Fruit fly (Drosophila melanogaster) whole organism, prepupa: ENCODE measurements around the gene CG9106.

Experiments
- CG10669 ChIP-seq: fragments of 200-800 bp; sonication (Bioruptor generic); optimal IDR thresholded peaks from 3 replicates; lab custom pipeline; 2018; ENCODE audit warnings: missing biosample characterization, mild to moderate bottlenecking, missing genetic modification characterization, moderate library complexity
- CG1621 ChIP-seq: fragments of 200-800 bp; sonication (Bioruptor generic); optimal IDR thresholded peaks from 3 replicates; lab custom pipeline; 2018; ENCODE audit warnings: missing biosample characterization, mild to moderate bottlenecking, missing genetic modification characterization
- CG16779 ChIP-seq: fragments of 200-800 bp; sonication (Bioruptor generic); optimal IDR thresholded peaks from 3 replicates; lab custom pipeline; 2017; ENCODE audit warnings: missing biosample characterization, mild to moderate bottlenecking, missing genetic modification characterization
- CG34406 ChIP-seq: fragments of 200-800 bp; sonication (Bioruptor generic); optimal IDR thresholded peaks from 3 replicates; lab custom pipeline; 2016; ENCODE audit warnings: missing biosample characterization, missing genetic modification characterization
- CG4318 ChIP-seq: fragments of 200-800 bp; sonication (Bioruptor generic); optimal IDR thresholded peaks from 3 replicates; lab custom pipeline; 2017; ENCODE audit warnings: missing biosample characterization, mild to moderate bottlenecking, missing genetic modification characterization
- CG6276 ChIP-seq: fragments of 200-800 bp; sonication (Bioruptor generic); optimal IDR thresholded peaks from 2 replicates; lab custom pipeline; 2017; ENCODE audit warnings: missing biosample characterization, mild to moderate bottlenecking, missing genetic modification characterization
- CG6854 ChIP-seq: fragments of 200-800 bp; sonication (Bioruptor generic); optimal IDR thresholded peaks from 2 replicates; lab custom pipeline; 2017; ENCODE audit warnings: missing biosample characterization, mild to moderate bottlenecking, missing genetic modification characterization
- CG7368 ChIP-seq: fragments of 200-800 bp; sonication (Bioruptor generic); optimal IDR thresholded peaks from 3 replicates; lab custom pipeline; 2016; ENCODE audit warnings: missing biosample characterization, missing genetic modification characterization
- CG8119 ChIP-seq: fragments of 200-800 bp; sonication (Bioruptor generic); IDR thresholded peaks from 3 replicates; pipeline ENCODE4 v1.3.6; 2022; ENCODE audit warnings: missing biosample characterization, missing genetic modification characterization
- CG8319 ChIP-seq: fragments of 200-800 bp; sonication (Bioruptor generic); optimal IDR thresholded peaks from 3 replicates; lab custom pipeline; 2016; ENCODE audit warnings: missing biosample characterization, missing genetic modification characterization
- CG8632 ChIP-seq: fragments of 200-800 bp; sonication (Bioruptor generic); optimal IDR thresholded peaks from 3 replicates; lab custom pipeline; 2016; ENCODE audit warnings: missing biosample characterization, missing genetic modification characterization
- CG9139 ChIP-seq: fragments of 200-800 bp; sonication (Bioruptor generic); optimal IDR thresholded peaks from 3 replicates; lab custom pipeline; 2017; ENCODE audit warnings: missing biosample characterization, mild to moderate bottlenecking, missing genetic modification characterization
- Ets21C ChIP-seq: fragments of 200-800 bp; sonication (Bioruptor generic); optimal IDR thresholded peaks from 3 replicates; lab custom pipeline; 2016; ENCODE audit warnings: missing biosample characterization, missing genetic modification characterization
- Gug ChIP-seq: fragments of 200-800 bp; sonication (Bioruptor generic); IDR thresholded peaks from 2 replicates; pipeline ENCODE4 v1.3.6; 2022; ENCODE audit warnings: missing biosample characterization, missing genetic modification characterization
- Hr39 ChIP-seq: fragments of 200-800 bp; sonication (Bioruptor generic); optimal IDR thresholded peaks from 2 replicates; lab custom pipeline; 2016; ENCODE audit warnings: missing biosample characterization, missing genetic modification characterization
- Lpt ChIP-seq: fragments of 200-800 bp; sonication (Bioruptor generic); optimal IDR thresholded peaks from 3 replicates; lab custom pipeline; 2016; ENCODE audit warnings: missing biosample characterization, missing genetic modification characterization
- Met ChIP-seq: fragments of 200-800 bp; sonication (Bioruptor generic); optimal IDR thresholded peaks from 3 replicates; lab custom pipeline; 2016; ENCODE audit warnings: missing biosample characterization, missing genetic modification characterization
- Smox ChIP-seq: fragments of 200-800 bp; sonication (Bioruptor generic); optimal IDR thresholded peaks from 3 replicates; lab custom pipeline; 2016; ENCODE audit warnings: missing biosample characterization, missing genetic modification characterization
- Sox14 ChIP-seq: fragments of 200-800 bp; sonication (Bioruptor generic); optimal IDR thresholded peaks from 3 replicates; lab custom pipeline; 2016; ENCODE audit warnings: missing biosample characterization, missing genetic modification characterization
- Sox15 ChIP-seq: fragments of 200-800 bp; sonication (Bioruptor generic); optimal IDR thresholded peaks from 3 replicates; lab custom pipeline; 2016; ENCODE audit warnings: missing biosample characterization, missing genetic modification characterization
- cyc ChIP-seq: fragments of 200-800 bp; sonication (Bioruptor generic); optimal IDR thresholded peaks from 3 replicates; lab custom pipeline; 2016; ENCODE audit warnings: missing biosample characterization, missing genetic modification characterization
- dac ChIP-seq: fragments of 200-800 bp; sonication (Bioruptor generic); optimal IDR thresholded peaks from 2 replicates; lab custom pipeline; 2017; ENCODE audit warnings: missing biosample characterization, mild to moderate bottlenecking, missing genetic modification characterization
- dsx ChIP-seq: fragments of 200-800 bp; optimal IDR thresholded peaks from 3 replicates; lab custom pipeline; 2019; ENCODE audit warnings: missing biosample characterization, mild to moderate bottlenecking, missing genetic modification characterization, moderate library complexity; ENCODE audit not compliant: poor library complexity, severe bottlenecking
- eg ChIP-seq: fragments of 200-800 bp; sonication (Bioruptor generic); IDR thresholded peaks from 3 replicates; pipeline ENCODE4 v1.3.6; 2022; ENCODE audit warnings: missing biosample characterization, missing genetic modification characterization
- esn ChIP-seq: fragments of 200-800 bp; sonication (Bioruptor generic); optimal IDR thresholded peaks from 2 replicates; lab custom pipeline; 2016; ENCODE audit warnings: missing biosample characterization, mild to moderate bottlenecking, missing genetic modification characterization, moderate library complexity
- fd85E ChIP-seq: fragments of 200-800 bp; sonication (Bioruptor generic); optimal IDR thresholded peaks from 3 replicates; lab custom pipeline; 2016; ENCODE audit warnings: missing biosample characterization, missing genetic modification characterization
- fkh ChIP-seq: fragments of 200-800 bp; sonication (Bioruptor generic); optimal IDR thresholded peaks from 3 replicates; lab custom pipeline; 2017; ENCODE audit warnings: missing biosample characterization, mild to moderate bottlenecking, missing genetic modification characterization, moderate library complexity
- lz ChIP-seq: fragments of 200-800 bp; sonication (Bioruptor generic); optimal IDR thresholded peaks from 3 replicates; lab custom pipeline; 2016; ENCODE audit warnings: missing biosample characterization, missing genetic modification characterization
- pdm3 ChIP-seq: fragments of 200-800 bp; sonication (Bioruptor generic); optimal IDR thresholded peaks from 3 replicates; lab custom pipeline; 2016; ENCODE audit warnings: missing biosample characterization, missing genetic modification characterization
- salr ChIP-seq, 2 experiments: fragments of 200-800 bp; sonication (Bioruptor generic); optimal IDR thresholded peaks; 3 replicates each; lab custom pipeline; 2016 to 2018; ENCODE audit warnings: missing biosample characterization in 2 of 2, missing genetic modification characterization in 2 of 2, mild to moderate bottlenecking in 1 of 2
- topi ChIP-seq: fragments of 200-800 bp; sonication (Bioruptor generic); optimal IDR thresholded peaks from 3 replicates; lab custom pipeline; 2016; ENCODE audit warnings: missing biosample characterization, missing genetic modification characterization
- vri ChIP-seq: fragments of 200-800 bp; sonication (Bioruptor generic); optimal IDR thresholded peaks from 3 replicates; lab custom pipeline; 2016; ENCODE audit warnings: missing biosample characterization, mild to moderate bottlenecking, missing genetic modification characterization

The CG9106 gene

dm6 chrX:15229775-15230174, 42.4 kb downstream of the CG9106 start, which contains the start of gene CG9101:
TSS of gene CG9101 (minus strand) at chrX:15229875.
- TF ChIP-seq CG7368 (GFP tag; lab: Kevin White, UChicago) (no peak), Lpt (no peak), topi (GFP tag; lab: Kevin White, UChicago) (no peak), CG16779 (tag; lab: Kevin White, UChicago) (no peak), CG4318 (GFP tag; lab: Kevin White, UChicago) (no peak), lz (GFP tag; lab: Kevin White, UChicago) (no peak), Hr39 (GFP tag; lab: Kevin White, UChicago) (no peak), Sox15 (GFP tag; lab: Kevin White, UChicago) (no peak), cyc (no peak), CG8119 (GFP tag; lab: Robert Waterston, UW) (no peak), dac (GFP tag; lab: Kevin White, UChicago) (no peak), esn (no peak), fd85E (GFP tag; lab: Kevin White, UChicago) (no peak), CG8632 (GFP tag; lab: Kevin White, UChicago) (no peak), Ets21C (no peak), fkh (GFP tag; lab: Kevin White, UChicago) (no peak), Gug (GFP tag; lab: Robert Waterston, UW) (no peak)

- TF ChIP-seq CG10669 (GFP tag; lab: Kevin White, UChicago) (no peak), Gug (GFP tag; lab: Robert Waterston, UW) (no peak), pdm3 (GFP tag; lab: Kevin White, UChicago) (no peak), dsx (GFP tag; lab: Kevin White, UChicago) (no peak), Met (GFP tag; lab: Kevin White, UChicago) (no peak), CG6276 (no peak), fkh (GFP tag; lab: Kevin White, UChicago) (no peak), fd85E (GFP tag; lab: Kevin White, UChicago) (no peak), lz (GFP tag; lab: Kevin White, UChicago) (no peak), CG6854 (GFP tag; lab: Kevin White, UChicago) (no peak)
These were observed 48.7 kb downstream of the CG9106 start, which contains the start of gene CG43076 for dm6 chrX:15223482-15223881. TSS of gene CG43076 (minus strand) at chrX:15223582.

dm6 chrX:15221076-15221475, 51.1 kb downstream of the CG9106 start, which contains the start of gene CG43075:
TSS of gene CG43075 (minus strand) at chrX:15221176.
- TF ChIP-seq CG4318 (GFP tag; lab: Kevin White, UChicago) (no peak), CG6276 (no peak), eg (GFP tag; lab: Robert Waterston, UW) (no peak), Sox14 (no peak), CG7368 (GFP tag; lab: Kevin White, UChicago) (no peak), vri (no peak), salr (GFP tag; optimal IDR thresholded peaks at IDR 0.05; lab: Kevin White, UChicago) (no peak), CG8319 (GFP tag; lab: Kevin White, UChicago) (no peak), esn (no peak), fkh (GFP tag; lab: Kevin White, UChicago) (no peak), CG1621 (no peak), Hr39 (GFP tag; lab: Kevin White, UChicago) (no peak), Smox (no peak), lz (GFP tag; lab: Kevin White, UChicago) (no peak), CG34406 (GFP tag; lab: Kevin White, UChicago) (no peak), CG10669 (GFP tag; lab: Kevin White, UChicago) (no peak), Met (GFP tag; lab: Kevin White, UChicago) (no peak), dsx (GFP tag; lab: Kevin White, UChicago) (no peak), cyc (no peak), CG9139 (GFP tag; lab: Kevin White, UChicago) (no peak)
